Fruit fly (Drosophila melanogaster): Measurements from ENCODE around the gene CG33285.
A peak's percentile ranks its signal among the peaks of the same experiment; 100 is the strongest.

The CG33285 gene

dm6 chr3L:21065212-21065902, 23.4 kb downstream of the CG33285 start, which contains the start of gene CG43072 (continued):
- no peak for TF ChIP-seq dati (GFP tag; IDR thresholded peaks at IDR 0.05)
- TF ChIP-seq CG4707 (GFP tag; optimal IDR thresholded peaks at IDR 0.05), result peak; percentile 40
- TF ChIP-seq Mes4 (GFP tag; optimal IDR thresholded peaks at IDR 0.05), result no peak
- TF ChIP-seq H15 (GFP tag; IDR thresholded peaks at IDR 0.05), result no peak
- TF ChIP-seq Hmr (GFP tag; optimal IDR thresholded peaks at IDR 0.05), result peak; percentile 52
- TF ChIP-seq CG12236 (GFP tag; optimal IDR thresholded peaks at IDR 0.05), result no peak
- TF ChIP-seq CG13287 (GFP tag; IDR thresholded peaks at IDR 0.05; ENCODE audit: partially characterized antibody), result peak; percentile 26; the same call in 1 of the 2 replicates
- TF ChIP-seq nmo (GFP tag; optimal IDR thresholded peaks at IDR 0.05), result no peak
- TF ChIP-seq CG3163 (GFP tag; optimal IDR thresholded peaks at IDR 0.05), result no peak
- no peak for TF ChIP-seq jigr1 (GFP tag; IDR thresholded peaks at IDR 0.05)
- no peak for TF ChIP-seq dysf (GFP tag; IDR thresholded peaks at IDR 0.05)
- no peak for TF ChIP-seq sna (GFP tag; IDR thresholded peaks at IDR 0.05; ENCODE audit: partially characterized antibody)
- TF ChIP-seq CG3065 (GFP tag; optimal IDR thresholded peaks at IDR 0.05), result no peak
- no peak for TF ChIP-seq CG7786 (GFP tag; optimal IDR thresholded peaks at IDR 0.05)
- TF ChIP-seq CG6654 (GFP tag; optimal IDR thresholded peaks at IDR 0.05), result no peak
- no peak for TF ChIP-seq fu2 (GFP tag; optimal IDR thresholded peaks at IDR 0.05)
- peak; percentile 57 for TF ChIP-seq Hand (GFP tag; optimal IDR thresholded peaks at IDR 0.05)
- peak; percentile 79 for TF ChIP-seq CG13894 (tag; optimal IDR thresholded peaks at IDR 0.05)
- peak; percentile 84 for TF ChIP-seq mirr (GFP tag; optimal IDR thresholded peaks at IDR 0.05)
- TF ChIP-seq CG6272 (GFP tag; IDR thresholded peaks at IDR 0.05), result no peak
- TF ChIP-seq NC2β (GFP tag; optimal IDR thresholded peaks at IDR 0.05), result no peak
- TF ChIP-seq CG11723 (GFP tag; optimal IDR thresholded peaks at IDR 0.05), result no peak
- no peak for TF ChIP-seq MESR4 (GFP tag; optimal IDR thresholded peaks at IDR 0.05)
- peak; percentile 42 for TF ChIP-seq gro (GFP tag; optimal IDR thresholded peaks at IDR 0.05)
- TF ChIP-seq otp (GFP tag; IDR thresholded peaks at IDR 0.05), result no peak
- no peak for TF ChIP-seq org-1 (GFP tag; optimal IDR thresholded peaks at IDR 0.05)
- no peak for TF ChIP-seq esg (GFP tag; conservative IDR thresholded peaks at IDR 0.05)
- TF ChIP-seq az2 (GFP tag; optimal IDR thresholded peaks at IDR 0.05), result no peak
- TF ChIP-seq CG31441 (GFP tag; IDR thresholded peaks at IDR 0.05), result 0 out of 2 replicates have a peak, but pooled peaks have one; percentile 15
- TF ChIP-seq kay (GFP tag; optimal IDR thresholded peaks at IDR 0.05), result no peak
- peak; percentile 36 for TF ChIP-seq gcm (GFP tag; optimal IDR thresholded peaks at IDR 0.05)
- TF ChIP-seq vvl (GFP tag; IDR thresholded peaks at IDR 0.05), result no peak
- peak; percentile 8 to 14 for TF ChIP-seq bsh (GFP tag; optimal IDR thresholded peaks at IDR 0.05)
- TF ChIP-seq unpg (GFP tag; optimal IDR thresholded peaks at IDR 0.05), result peak; percentile 49
- no peak for TF ChIP-seq z (GFP tag; IDR thresholded peaks at IDR 0.05)
- TF ChIP-seq CG6175 (GFP tag; IDR thresholded peaks at IDR 0.05), result no peak
- TF ChIP-seq Hr39 (optimal IDR thresholded peaks at IDR 0.05), result no peak
- no peak for TF ChIP-seq Taf1 (GFP tag; IDR thresholded peaks at IDR 0.05)
- TF ChIP-seq CG1233 (GFP tag; optimal IDR thresholded peaks at IDR 0.05), result peak; percentile 1
- 0 out of 2 replicates have a peak, but pooled peaks have one; percentile 29 for TF ChIP-seq Xrp1 (GFP tag; IDR thresholded peaks at IDR 0.05)
- no peak for TF ChIP-seq CG3726 (GFP tag; IDR thresholded peaks at IDR 0.05)
- peak; percentile 12 for TF ChIP-seq CG1603 (tag; optimal IDR thresholded peaks at IDR 0.05)
- TF ChIP-seq grn (GFP tag; optimal IDR thresholded peaks at IDR 0.05), result peak; percentile 45
- peak; percentile 70 for TF ChIP-seq PHDP (tag; optimal IDR thresholded peaks at IDR 0.05)
- peak; percentile 80 for TF ChIP-seq CrebB (tag; optimal IDR thresholded peaks at IDR 0.05)
- TF ChIP-seq sc (optimal IDR thresholded peaks at IDR 0.05), result no peak
- no peak for TF ChIP-seq sc (GFP tag; optimal IDR thresholded peaks at IDR 0.05)
- TF ChIP-seq pfk (GFP tag; optimal IDR thresholded peaks at IDR 0.05), result peak; percentile 27
- TF ChIP-seq Dll (GFP tag; IDR thresholded peaks at IDR 0.05; ENCODE audit: partially characterized antibody), result no peak
- TF ChIP-seq CG2199 (GFP tag; IDR thresholded peaks at IDR 0.05), result peak; percentile 61; the same call in 1 of the 3 replicates
- TF ChIP-seq CG10274 (GFP tag; optimal IDR thresholded peaks at IDR 0.05), result peak; percentile 2

Measured in whole organism, embryonic.